Worm (Caenorhabditis elegans): ENCODE measurements around the gene tag-124.

tag-124 gene

ce11 chrII:9601069-9601468 is 10.0 kb downstream of the tag-124 start (continued):
- TF ChIP-seq T20F7.1 (GFP tag; optimal IDR thresholded peaks at IDR 0.05) (no peak), sdz-12 (GFP tag; optimal IDR thresholded peaks at IDR 0.05) (no peak), nhr-28 (tag; optimal IDR thresholded peaks at IDR 0.05) (peak; percentile 91), lin-1 (GFP tag; IDR thresholded peaks at IDR 0.05) (peak; percentile 56), R02D3.7 (tag; optimal IDR thresholded peaks at IDR 0.05) (no peak), mdl-1 (tag; optimal IDR thresholded peaks at IDR 0.05) (peak; percentile 50 to 96), spr-3 (GFP tag; optimal IDR thresholded peaks at IDR 0.05) (no peak), saeg-2 (GFP tag; IDR thresholded peaks at IDR 0.05) (0 out of 2 replicates have a peak, but pooled peaks have one; percentile 18), lir-3 (tag; optimal IDR thresholded peaks at IDR 0.05) (no peak), dmd-8 (GFP tag; IDR thresholded peaks at IDR 0.05) (0 out of 2 replicates have a peak, but pooled peaks have one; percentile 53), tra-1 (GFP tag; IDR thresholded peaks at IDR 0.05) (0 out of 2 replicates have a peak, but pooled peaks have one; percentile 10), nhr-48 (tag; optimal IDR thresholded peaks at IDR 0.05) (peak; percentile 90), nhr-11 (tag; optimal IDR thresholded peaks at IDR 0.05) (peak; percentile 96), nhr-77 (tag; optimal IDR thresholded peaks at IDR 0.05) (no peak), dmd-6 (GFP tag; IDR thresholded peaks at IDR 0.05) (peak; percentile 94), hlh-30 (tag; optimal IDR thresholded peaks at IDR 0.05; ENCODE audit: insufficient read depth) (peak; percentile 91)

ce11 chrII:9601679-9602078 is 10.6 kb downstream of the tag-124 start:
- TF ChIP-seq nhr-6 (tag; optimal IDR thresholded peaks at IDR 0.05) = no peak
- TF ChIP-seq hlh-11 (tag; optimal IDR thresholded peaks at IDR 0.05) = peak; percentile 77
- peak in 1 of 2 experiments; percentile 83 for TF ChIP-seq daf-16 (GFP tag; optimal IDR thresholded peaks at IDR 0.05)
- peak; percentile 62 for TF ChIP-seq daf-16 (tag; optimal IDR thresholded peaks at IDR 0.05)
- peak; percentile 79 for TF ChIP-seq dve-1 (tag; optimal IDR thresholded peaks at IDR 0.05; ENCODE audit: insufficient read depth)
- TF ChIP-seq dmd-6 (GFP tag; IDR thresholded peaks at IDR 0.05) = peak; percentile 69
- TF ChIP-seq hlh-30 (tag; optimal IDR thresholded peaks at IDR 0.05; ENCODE audit: insufficient read depth) = peak; percentile 96
- TF ChIP-seq unc-62 (GFP tag; optimal IDR thresholded peaks at IDR 0.05 in 1 of 2) = peak in 1 of 2 experiments; percentile 54
- no peak for TF ChIP-seq unc-62 (tag; optimal IDR thresholded peaks at IDR 0.05)
- TF ChIP-seq hif-1 (tag; optimal IDR thresholded peaks at IDR 0.05) = peak in 1 of 2 experiments; percentile 42
- TF ChIP-seq nhr-11 (tag; optimal IDR thresholded peaks at IDR 0.05) = peak; percentile 82
- TF ChIP-seq madf-9 (GFP tag; conservative IDR thresholded peaks at IDR 0.05) = no peak
- peak; percentile 49 for TF ChIP-seq mep-1 (tag; optimal IDR thresholded peaks at IDR 0.05)
- TF ChIP-seq mdl-1 (tag; optimal IDR thresholded peaks at IDR 0.05) = peak; percentile 79 to 83
- no peak for TF ChIP-seq R02D3.7 (tag; optimal IDR thresholded peaks at IDR 0.05)
- no peak for TF ChIP-seq ces-1 (GFP tag; optimal IDR thresholded peaks at IDR 0.05)
- no peak for TF ChIP-seq fkh-10 (GFP tag; optimal IDR thresholded peaks at IDR 0.05)
- no peak for TF ChIP-seq nhr-41 (GFP tag; IDR thresholded peaks at IDR 0.05)
- TF ChIP-seq nhr-28 (tag; optimal IDR thresholded peaks at IDR 0.05) = peak; percentile 66
- peak; percentile 94 for TF ChIP-seq aha-1 (tag)
- peak; percentile 35 for TF ChIP-seq cey-2 (tag; optimal IDR thresholded peaks at IDR 0.05; ENCODE audit: borderline replicate concordance, insufficient read depth)
- peak; percentile 18 to 61 for TF ChIP-seq lsy-2 (tag; optimal IDR thresholded peaks at IDR 0.05)
- peak; percentile 32 for TF ChIP-seq mxl-3 (GFP tag; optimal IDR thresholded peaks at IDR 0.05)

- TF ChIP-seq zip-11 (GFP tag; IDR thresholded peaks at IDR 0.05) (no peak), dmd-6 (GFP tag; IDR thresholded peaks at IDR 0.05) (no peak), mep-1 (tag; optimal IDR thresholded peaks at IDR 0.05) (peak; percentile 4), dve-1 (tag; optimal IDR thresholded peaks at IDR 0.05; ENCODE audit: insufficient read depth) (peak; percentile 46), daf-16 (GFP tag; optimal IDR thresholded peaks at IDR 0.05) (no peak), daf-16 (tag; optimal IDR thresholded peaks at IDR 0.05) (no peak), D1046.2 (GFP tag; IDR thresholded peaks at IDR 0.05) (no peak), aha-1 (tag) (peak; percentile 89), lin-13 (GFP tag; optimal IDR thresholded peaks at IDR 0.05) (no peak), ceh-62 (tag; optimal IDR thresholded peaks at IDR 0.05) (no peak)
These were observed 11.5 kb downstream of the tag-124 start for ce11 chrII:9602566-9602965.

Measured in whole organism, L4 larva.